Fruit fly (Drosophila melanogaster) whole organism, embryonic: ENCODE measurements around the gene Pde11.

Experiments
- Awh ChIP-seq: fragments of 200-800 bp; sonication (Bioruptor generic); IDR thresholded peaks from 2 replicates; pipeline ENCODE4, ENCODE4 v1.3.6; 2022; ENCODE audit warnings: missing biosample characterization, missing genetic modification characterization
- CG12744 ChIP-seq: fragments of 200-800 bp; sonication (Bioruptor generic); optimal IDR thresholded peaks from 2 replicates; lab custom pipeline; 2016; ENCODE audit warnings: missing biosample characterization, missing genetic modification characterization
- CG1529 ChIP-seq: fragments of 200-800 bp; sonication (Bioruptor generic); optimal IDR thresholded peaks from 3 replicates; lab custom pipeline; 2018; ENCODE audit warnings: missing biosample characterization, missing genetic modification characterization
- CG15479 ChIP-seq: fragments of 200-800 bp; sonication (Bioruptor generic); optimal IDR thresholded peaks from 3 replicates; lab custom pipeline; 2019; ENCODE audit warnings: missing biosample characterization, mild to moderate bottlenecking, missing genetic modification characterization, moderate library complexity
- CG2202 ChIP-seq: fragments of 200-800 bp; sonication (Bioruptor generic); optimal IDR thresholded peaks from 2 replicates; lab custom pipeline; 2018; ENCODE audit warnings: missing biosample characterization, mild to moderate bottlenecking, missing genetic modification characterization
- CG32772 ChIP-seq: fragments of 200-800 bp; sonication (Bioruptor generic); IDR thresholded peaks from 2 replicates; pipeline ENCODE4 v1.3.6; 2022; ENCODE audit warnings: missing biosample characterization, missing genetic modification characterization
- CG34376 ChIP-seq: fragments of 200-800 bp; sonication (Bioruptor generic); optimal IDR thresholded peaks from 2 replicates; lab custom pipeline; 2018; ENCODE audit warnings: missing biosample characterization, mild to moderate bottlenecking, missing genetic modification characterization
- CG34422 ChIP-seq: fragments of 200-800 bp; sonication (Bioruptor generic); IDR thresholded peaks from 3 replicates; pipeline ENCODE4 v1.3.6; 2022; ENCODE audit warnings: missing biosample characterization, missing genetic modification characterization
- CG42726 ChIP-seq: fragments of 200-800 bp; sonication (Bioruptor generic); IDR thresholded peaks from 2 replicates; pipeline ENCODE4 v1.3.6; 2022; ENCODE audit warnings: missing biosample characterization, missing genetic modification characterization; ENCODE audit not compliant: partially characterized antibody
- CG4328 ChIP-seq: fragments of 200-800 bp; sonication (Bioruptor generic); optimal IDR thresholded peaks from 3 replicates; lab custom pipeline; 2017; ENCODE audit warnings: missing biosample characterization, missing genetic modification reagents, missing genetic modification characterization
- CG8388 ChIP-seq: fragments of 200-800 bp; sonication (Bioruptor generic); optimal IDR thresholded peaks from 2 replicates; lab custom pipeline; 2019; ENCODE audit warnings: missing biosample characterization, mild to moderate bottlenecking, missing genetic modification characterization, moderate library complexity
- CG8924 ChIP-seq: fragments of 200-800 bp; optimal IDR thresholded peaks from 3 replicates; lab custom pipeline; 2019; ENCODE audit warnings: missing biosample characterization, mild to moderate bottlenecking, missing genetic modification characterization, moderate library complexity
- CG9876 ChIP-seq: fragments of 200-800 bp; sonication (Bioruptor generic); optimal IDR thresholded peaks from 2 replicates; lab custom pipeline; 2016; ENCODE audit warnings: missing biosample characterization, missing genetic modification characterization
- Chrac-16 ChIP-seq: fragments of 200-800 bp; sonication (Bioruptor generic); optimal IDR thresholded peaks from 3 replicates; lab custom pipeline; 2016; ENCODE audit warnings: missing biosample characterization, missing genetic modification characterization
- CoRest ChIP-seq: fragments of 200-800 bp; sonication (Bioruptor generic); optimal IDR thresholded peaks from 3 replicates; lab custom pipeline; 2018; ENCODE audit warnings: missing biosample characterization, mild to moderate bottlenecking, missing genetic modification characterization, moderate library complexity
- CrebB ChIP-seq: fragments of 200-800 bp; sonication (Bioruptor generic); optimal IDR thresholded peaks from 3 replicates; lab custom pipeline; 2018; ENCODE audit warnings: missing biosample characterization, mild to moderate bottlenecking, missing genetic modification characterization
- Dip3 ChIP-seq: fragments of 200-800 bp; sonication (Bioruptor generic); optimal IDR thresholded peaks from 3 replicates; lab custom pipeline; 2016; ENCODE audit warnings: missing biosample characterization, missing genetic modification characterization
- ERR ChIP-seq: fragments of 200-800 bp; sonication (Bioruptor generic); optimal IDR thresholded peaks from 2 replicates; lab custom pipeline; 2016; ENCODE audit warnings: missing biosample characterization, missing genetic modification characterization
- Ets65A ChIP-seq: fragments of 200-800 bp; sonication (Bioruptor generic); peaks from one replicate; lab custom pipeline; 2016; ENCODE audit warnings: missing biosample characterization, missing genetic modification characterization
- Fer1 ChIP-seq: fragments of 200-800 bp; sonication (Bioruptor generic); optimal IDR thresholded peaks from 2 replicates; lab custom pipeline; 2017; ENCODE audit warnings: missing biosample characterization, mild to moderate bottlenecking, missing genetic modification characterization
- Fer3 ChIP-seq: fragments of 200-800 bp; sonication (Bioruptor generic); optimal IDR thresholded peaks from 2 replicates; lab custom pipeline; 2018; ENCODE audit warnings: missing biosample characterization, mild to moderate bottlenecking, missing genetic modification characterization, moderate library complexity
- HLH3B ChIP-seq: fragments of 200-800 bp; sonication (Bioruptor generic); IDR thresholded peaks from 2 replicates; pipeline ENCODE4 v1.3.6; 2022; ENCODE audit warnings: missing biosample characterization, missing genetic modification characterization
- HLHmδ ChIP-seq: fragments of 200-800 bp; sonication (Bioruptor generic); optimal IDR thresholded peaks from 2 replicates; lab custom pipeline; 2018; ENCODE audit warnings: missing biosample characterization, mild to moderate bottlenecking, missing genetic modification characterization, moderate library complexity
- Hr51 ChIP-seq, 2 experiments: fragments of 200-800 bp; sonication (Bioruptor generic); optimal IDR thresholded peaks; 2 replicates in 1 of 2; 3 replicates in 1 of 2; lab custom pipeline; 2016 to 2018; ENCODE audit warnings: missing biosample characterization in 2 of 2, missing genetic modification characterization in 2 of 2, mild to moderate bottlenecking in 1 of 2, moderate library complexity in 1 of 2
- Hr78 ChIP-seq, 2 experiments: fragments of 200-800 bp in 1 of 2; fragments of >200 bp in 1 of 2; sonication (Bioruptor generic) in 1 of 2; optimal IDR thresholded peaks; 2 replicates each; lab custom pipeline; 2017 to 2019; ENCODE audit warnings: missing biosample characterization in 2 of 2, missing genetic modification characterization in 2 of 2, mild to moderate bottlenecking in 1 of 2, moderate library complexity in 1 of 2
- Kr ChIP-seq: fragments of 200-800 bp; sonication (Bioruptor generic); optimal IDR thresholded peaks from 2 replicates; lab custom pipeline; 2017; ENCODE audit warnings: missing biosample characterization, mild to moderate bottlenecking, missing genetic modification characterization
- Nf-YB ChIP-seq: fragments of 200-800 bp; sonication (Bioruptor generic); optimal IDR thresholded peaks from 3 replicates; lab custom pipeline; 2019; ENCODE audit warnings: missing biosample characterization, mild to moderate bottlenecking, missing genetic modification characterization, moderate library complexity
- Opbp ChIP-seq: fragments of 200-800 bp; sonication (Bioruptor generic); IDR thresholded peaks from 3 replicates; pipeline ENCODE4 v1.3.6; 2022; ENCODE audit warnings: missing biosample characterization, missing genetic modification characterization; ENCODE audit not compliant: partially characterized antibody
- az2 ChIP-seq: fragments of 200-800 bp; sonication (Bioruptor generic); optimal IDR thresholded peaks from 3 replicates; lab custom pipeline; 2016; ENCODE audit warnings: missing biosample characterization, missing genetic modification characterization
- bab2 ChIP-seq: fragments of 200-800 bp; sonication (Bioruptor generic); optimal IDR thresholded peaks from 2 replicates; lab custom pipeline; 2016; ENCODE audit warnings: missing biosample characterization, missing genetic modification characterization
- bsh ChIP-seq, 2 experiments: fragments of 200-800 bp; sonication (Bioruptor generic); optimal IDR thresholded peaks; 2 replicates each; lab custom pipeline; 2017 to 2018; ENCODE audit warnings: mild to moderate bottlenecking in 2 of 2, missing biosample characterization in 2 of 2, missing genetic modification characterization in 2 of 2, moderate library complexity in 1 of 2
- crc ChIP-seq: fragments of 200-800 bp; sonication (Bioruptor generic); optimal IDR thresholded peaks from 2 replicates; lab custom pipeline; 2016; ENCODE audit warnings: missing biosample characterization, missing genetic modification characterization
- cwo ChIP-seq: fragments of 200-800 bp; sonication (Bioruptor generic); optimal IDR thresholded peaks from 3 replicates; lab custom pipeline; 2017; ENCODE audit warnings: missing biosample characterization, missing genetic modification characterization, mild to moderate bottlenecking, moderate library complexity, missing genetic modification reagents
- dan ChIP-seq: fragments of 200-800 bp; sonication (Bioruptor generic); IDR thresholded peaks from 2 replicates; pipeline ENCODE4 v1.3.6; 2022; ENCODE audit warnings: missing biosample characterization, missing genetic modification characterization
- dm ChIP-seq: fragments of 200-800 bp; sonication (Bioruptor generic); optimal IDR thresholded peaks from 3 replicates; lab custom pipeline; 2016; ENCODE audit warnings: missing biosample characterization, missing genetic modification characterization
- exex ChIP-seq: fragments of 200-800 bp; sonication (Bioruptor generic); optimal IDR thresholded peaks from 4 replicates; lab custom pipeline; 2018; ENCODE audit warnings: missing biosample characterization, mild to moderate bottlenecking, missing genetic modification characterization, moderate library complexity
- fru ChIP-seq: fragments of >200 bp; optimal IDR thresholded peaks from 2 replicates; lab custom pipeline; 2017
- ftz-f1 ChIP-seq: fragments of 200-800 bp; sonication (Bioruptor generic); optimal IDR thresholded peaks from 2 replicates; lab custom pipeline; 2016; ENCODE audit warnings: missing biosample characterization, missing genetic modification characterization
- gsb-n ChIP-seq: fragments of 200-800 bp; sonication (Bioruptor generic); optimal IDR thresholded peaks from 3 replicates; lab custom pipeline; 2018; ENCODE audit warnings: missing biosample characterization, mild to moderate bottlenecking, missing genetic modification characterization
- jigr1 ChIP-seq: fragments of 200-800 bp; sonication (Bioruptor generic); IDR thresholded peaks from 3 replicates; pipeline ENCODE4 v1.3.6; 2022; ENCODE audit warnings: missing biosample characterization, missing genetic modification characterization
- nom ChIP-seq: fragments of 200-800 bp; sonication (Bioruptor generic); optimal IDR thresholded peaks from 2 replicates; lab custom pipeline; 2017; ENCODE audit warnings: missing biosample characterization, missing genetic modification characterization, mild to moderate bottlenecking, moderate library complexity, missing genetic modification reagents
- oc ChIP-seq: fragments of 200-800 bp; sonication (Bioruptor generic); optimal IDR thresholded peaks from 2 replicates; lab custom pipeline; 2018; ENCODE audit warnings: missing biosample characterization, mild to moderate bottlenecking, missing genetic modification characterization, moderate library complexity
- p53 ChIP-seq: fragments of 200-800 bp; sonication (Bioruptor generic); optimal IDR thresholded peaks from 2 replicates; lab custom pipeline; 2016; ENCODE audit warnings: missing biosample characterization, missing genetic modification characterization
- prd ChIP-seq, 3 experiments: fragments of >200 bp in 2 of 3; fragments of 200-800 bp in 1 of 3; sonication (Bioruptor generic) in 1 of 3; optimal IDR thresholded peaks in 2 of 3; IDR thresholded peaks in 1 of 3; 2 replicates in 2 of 3; 3 replicates in 1 of 3; pipeline versions ENCODE4 v1.3.6 to Lab custom; 2017 to 2022; ENCODE audit warnings: missing biosample characterization in 1 of 3, missing genetic modification characterization in 1 of 3
- ssp ChIP-seq: fragments of 200-800 bp; sonication (Bioruptor generic); IDR thresholded peaks from 2 replicates; pipeline ENCODE4 v1.3.6; 2022; ENCODE audit warnings: missing biosample characterization, missing genetic modification characterization
- usp ChIP-seq: fragments of >200 bp; optimal IDR thresholded peaks from 2 replicates; lab custom pipeline; 2017; ENCODE audit warnings: missing biosample characterization, missing genetic modification characterization
- yki ChIP-seq: fragments of >200 bp; optimal IDR thresholded peaks from 3 replicates; lab custom pipeline; 2018
- zfh2 ChIP-seq: fragments of 200-800 bp; sonication (Bioruptor generic); optimal IDR thresholded peaks from 2 replicates; lab custom pipeline; 2016; ENCODE audit warnings: missing biosample characterization, missing genetic modification characterization

Gene Pde11

DNA sequence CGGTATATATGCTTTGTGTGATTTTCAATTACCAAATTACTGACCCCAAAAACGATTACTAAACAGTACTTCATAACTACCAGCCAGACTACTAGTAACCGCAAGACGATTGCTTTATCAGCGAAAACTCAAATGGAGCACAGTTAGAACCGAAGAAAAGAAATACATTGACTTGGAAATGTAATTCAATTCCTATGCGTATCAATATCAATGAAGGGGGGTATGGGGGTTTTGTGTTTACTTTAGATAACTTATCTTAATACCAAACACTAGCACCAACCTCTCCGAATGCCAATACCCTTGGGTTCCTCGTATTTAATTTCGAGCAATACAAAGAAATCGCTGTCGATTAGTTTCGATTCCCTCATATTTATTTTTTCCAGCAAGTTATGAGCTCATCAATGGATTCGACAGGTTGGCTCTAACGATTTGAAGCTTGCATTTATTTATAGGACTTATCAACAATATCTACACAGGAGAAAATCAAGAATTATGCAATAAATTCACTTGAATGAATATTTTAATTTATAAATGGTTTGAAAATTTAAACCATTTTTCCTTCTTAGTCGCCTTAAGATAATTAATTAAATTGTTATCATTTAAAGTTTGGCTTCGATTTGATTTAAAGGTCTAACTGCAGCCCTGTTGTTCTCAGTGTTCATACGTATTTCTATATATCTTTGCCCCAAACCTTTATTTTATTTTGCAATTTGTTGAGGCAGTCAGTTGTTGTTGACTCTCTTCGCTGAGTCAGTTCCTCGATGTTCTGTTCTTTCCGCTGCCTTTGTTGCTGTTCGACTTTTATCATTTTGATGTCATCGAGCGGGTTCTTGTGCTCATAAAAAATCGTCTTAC is 31.4 kb upstream of the Pde11 start (continued):
- TF ChIP-seq CG12744 (peak; percentile 35), ftz-f1 (GFP tag; lab: Kevin White, UChicago) (no peak), Ets65A (GFP tag; lab: Kevin White, UChicago) (peak; percentile 52), ssp (GFP tag; lab: Robert Waterston, UW) (peak; percentile 42), CrebB (tag; lab: Kevin White, UChicago) (peak; percentile 59), crc (peak; percentile 27), yki (lab: Kevin White, UChicago) (no peak), CG1529 (peak; percentile 55), az2 (peak; percentile 65), Nf-YB (peak; percentile 53), bsh (GFP tag; optimal IDR thresholded peaks at IDR 0.05; lab: Kevin White, UChicago) (peak in 1 of 2 experiments; percentile 82), exex (peak; percentile 97), Hr51 (GFP tag; optimal IDR thresholded peaks at IDR 0.05; lab: Kevin White, UChicago) (peak; percentile 59 to 87), HLHmδ (GFP tag; lab: Kevin White, UChicago) (no peak), CG32772 (GFP tag; lab: Robert Waterston, UW) (peak; percentile 78), CG34422 (GFP tag; lab: Robert Waterston, UW) (peak; percentile 64; the same call in 2 of the 3 replicates), CG34376 (GFP tag; lab: Kevin White, UChicago) (peak; percentile 56), Hr78 (GFP tag; optimal IDR thresholded peaks at IDR 0.05; lab: Kevin White, UChicago) (peak in 1 of 2 experiments; percentile 48), bab2 (GFP tag; lab: Kevin White, UChicago) (peak; percentile 50), ERR (GFP tag; lab: Kevin White, UChicago) (no peak), nom (peak; percentile 27), Awh (GFP tag; lab: Robert Waterston, UW) (peak; percentile 52; the same call in 1 of the 2 replicates), CG4328 (GFP tag; lab: Kevin White, UChicago) (peak; percentile 1), Chrac-16 (peak; percentile 56), dan (no peak), gsb-n (tag; lab: Kevin White, UChicago) (peak; percentile 69), jigr1 (no peak), dm (GFP tag; lab: Kevin White, UChicago) (peak; percentile 3), CoRest (tag; lab: Kevin White, UChicago) (peak; percentile 88), Fer1 (peak; percentile 84), p53 (GFP tag; lab: Kevin White, UChicago) (no peak), usp (GFP tag; lab: Kevin White, UChicago) (no peak), Kr (GFP tag; lab: Kevin White, UChicago) (no peak), Dip3 (peak; percentile 48), fru (lab: Kevin White, UChicago) (no peak), prd (optimal IDR thresholded peaks at IDR 0.05; lab: Kevin White, UChicago) (no peak), prd (GFP tag; IDR thresholded peaks at IDR 0.05; lab: Robert Waterston, UW) (peak; percentile 80), CG42726 (no peak), Fer3 (tag; lab: Kevin White, UChicago) (peak; percentile 87), CG8924 (tag; lab: Kevin White, UChicago) (peak; percentile 89), zfh2 (GFP tag; lab: Kevin White, UChicago) (peak; percentile 51), CG2202 (tag; lab: Kevin White, UChicago) (peak; percentile 20), CG15479 (GFP tag; lab: Kevin White, UChicago) (no peak), Opbp (GFP tag; lab: Robert Waterston, UW) (no peak), CG8388 (peak; percentile 75), HLH3B (GFP tag; lab: Robert Waterston, UW) (peak; percentile 66), cwo (GFP tag; lab: Kevin White, UChicago) (peak; percentile 81), oc (tag; lab: Kevin White, UChicago) (peak; percentile 56), CG9876 (GFP tag; lab: Kevin White, UChicago) (peak; percentile 22)
